Worm (Caenorhabditis elegans) whole organism, mixed stage, embryonic: ENCODE data around the gene T03G11.10.

ENCODE experiments used
- M03D4.4 ChIP-seq: sonication (generic microtip); optimal IDR thresholded peaks from 2 replicates; lab custom pipeline; 2017; ENCODE audit warnings: mild to moderate bottlenecking, missing genetic modification characterization, missing compliant biosample characterization
- bed-3 ChIP-seq: fragments of 200-800 bp; sonication (Bioruptor generic); optimal IDR thresholded peaks from 3 replicates; lab custom pipeline; 2018; ENCODE audit warnings: mild to moderate bottlenecking, missing genetic modification characterization, moderate library complexity, missing compliant biosample characterization
- blmp-1 ChIP-seq: fragments of 150-350 bp; optimal IDR thresholded peaks from 2 replicates; lab custom pipeline; 2014; ENCODE audit warnings: missing biosample characterization, missing genetic modification characterization
- ceh-39 ChIP-seq: fragments of 150-350 bp; optimal IDR thresholded peaks from 2 replicates; lab custom pipeline; 2014; ENCODE audit warnings: missing biosample characterization, missing genetic modification characterization
- ceh-43 ChIP-seq: fragments of 200-800 bp; sonication (Bioruptor generic); optimal IDR thresholded peaks from 2 replicates; lab custom pipeline; 2018; ENCODE audit warnings: mild to moderate bottlenecking, missing genetic modification characterization, moderate library complexity, missing compliant biosample characterization
- ceh-83 ChIP-seq: fragments of 200-800 bp; sonication (Bioruptor generic); optimal IDR thresholded peaks from 2 replicates; lab custom pipeline; 2018; ENCODE audit warnings: mild to moderate bottlenecking, missing genetic modification characterization, missing compliant biosample characterization
- ces-1 ChIP-seq: fragments of 150-350 bp; optimal IDR thresholded peaks from 2 replicates; lab custom pipeline; 2014; ENCODE audit warnings: missing biosample characterization, missing genetic modification reagents, missing genetic modification characterization
- drap-1 ChIP-seq: fragments of 200-800 bp; sonication (Bioruptor generic); optimal IDR thresholded peaks from 3 replicates; lab custom pipeline; 2018; ENCODE audit warnings: mild to moderate bottlenecking, missing genetic modification characterization, missing compliant biosample characterization
- elt-3 ChIP-seq: fragments of 150-350 bp; optimal IDR thresholded peaks from 2 replicates; lab custom pipeline; 2014; ENCODE audit warnings: missing biosample characterization, missing genetic modification characterization
- flh-1 ChIP-seq: fragments of 200-800 bp; sonication (Bioruptor generic); optimal IDR thresholded peaks from 2 replicates; lab custom pipeline; 2018; ENCODE audit warnings: mild to moderate bottlenecking, missing genetic modification characterization, moderate library complexity, missing compliant biosample characterization
- ham-2 ChIP-seq: fragments of 200-800 bp; sonication (Bioruptor generic); optimal IDR thresholded peaks from 2 replicates; lab custom pipeline; 2018; ENCODE audit warnings: mild to moderate bottlenecking, missing genetic modification characterization, missing compliant biosample characterization
- hlh-1 ChIP-seq: fragments of 150-350 bp; optimal IDR thresholded peaks from 2 replicates; lab custom pipeline; 2014; ENCODE audit warnings: missing biosample characterization, missing genetic modification reagents, missing genetic modification characterization
- lin-13 ChIP-seq: fragments of 150-350 bp; optimal IDR thresholded peaks from 2 replicates; lab custom pipeline; 2014; ENCODE audit warnings: missing biosample characterization, missing genetic modification characterization
- lin-32 ChIP-seq: fragments of 200-800 bp; sonication (Bioruptor generic); optimal IDR thresholded peaks from 2 replicates; lab custom pipeline; 2018; ENCODE audit warnings: mild to moderate bottlenecking, missing genetic modification characterization, missing compliant biosample characterization
- lsy-2 ChIP-seq: fragments of 150-350 bp; optimal IDR thresholded peaks from 2 replicates; lab custom pipeline; 2014; ENCODE audit warnings: missing biosample characterization, missing genetic modification characterization
- mab-5 ChIP-seq: fragments of 150-350 bp; optimal IDR thresholded peaks from 2 replicates; lab custom pipeline; 2014; ENCODE audit warnings: missing biosample characterization, missing genetic modification characterization
- mep-1 ChIP-seq: fragments of 150-350 bp; optimal IDR thresholded peaks from 2 replicates; lab custom pipeline; 2017; ENCODE audit warnings: missing biosample characterization, missing genetic modification reagents, missing genetic modification characterization, inconsistent platforms
- mls-2 ChIP-seq: sonication (generic microtip); optimal IDR thresholded peaks from 2 replicates; lab custom pipeline; 2016; ENCODE audit warnings: mild to moderate bottlenecking, missing genetic modification characterization, moderate library complexity, missing compliant biosample characterization
- nhr-2 ChIP-seq: fragments of 150-350 bp; optimal IDR thresholded peaks from 2 replicates; lab custom pipeline; 2014; ENCODE audit warnings: missing biosample characterization, missing genetic modification characterization
- nhr-237 ChIP-seq: fragments of 150-350 bp; optimal IDR thresholded peaks from 2 replicates; lab custom pipeline; 2014; ENCODE audit warnings: missing biosample characterization, missing genetic modification characterization
- nhr-28 ChIP-seq: fragments of 150-350 bp; optimal IDR thresholded peaks from 2 replicates; lab custom pipeline; 2014; ENCODE audit warnings: missing biosample characterization, missing genetic modification characterization
- nhr-76 ChIP-seq: sonication (generic microtip); optimal IDR thresholded peaks from 2 replicates; lab custom pipeline; 2017; ENCODE audit warnings: missing biosample characterization, missing genetic modification characterization
- pha-4 ChIP-seq: fragments of 150-350 bp; optimal IDR thresholded peaks from 2 replicates; lab custom pipeline; 2018; ENCODE audit warnings: missing biosample characterization, missing genetic modification reagents, missing genetic modification characterization
- sem-2 ChIP-seq: fragments of 200-800 bp; sonication (Bioruptor generic); optimal IDR thresholded peaks from 2 replicates; lab custom pipeline; 2018; ENCODE audit warnings: mild to moderate bottlenecking, missing genetic modification characterization, missing compliant biosample characterization
- snpc-4 ChIP-seq: fragments of 150-350 bp; optimal IDR thresholded peaks from 2 replicates; lab custom pipeline; 2014; ENCODE audit warnings: missing biosample characterization, missing genetic modification characterization
- sptf-1 ChIP-seq: sonication (generic microtip); optimal IDR thresholded peaks from 2 replicates; lab custom pipeline; 2017; ENCODE audit warnings: mild to moderate bottlenecking, missing genetic modification characterization, moderate library complexity, missing compliant biosample characterization
- unc-120 ChIP-seq: sonication (generic microtip); optimal IDR thresholded peaks from 2 replicates; lab custom pipeline; 2017; ENCODE audit warnings: missing genetic modification characterization, missing compliant biosample characterization; ENCODE audit not compliant: poor library complexity, severe bottlenecking
- unc-39 ChIP-seq: fragments of 150-350 bp; optimal IDR thresholded peaks from 2 replicates; lab custom pipeline; 2014; ENCODE audit warnings: missing biosample characterization, missing genetic modification characterization
- unc-62 ChIP-seq: fragments of 150-350 bp; optimal IDR thresholded peaks from 2 replicates; lab custom pipeline; 2014; ENCODE audit warnings: missing biosample characterization, missing genetic modification reagents, missing genetic modification characterization
- zip-8 ChIP-seq: fragments of 150-350 bp; optimal IDR thresholded peaks from 2 replicates; lab custom pipeline; 2014; ENCODE audit warnings: missing biosample characterization, missing genetic modification characterization
- ztf-11 ChIP-seq: fragments of 150-350 bp; optimal IDR thresholded peaks from 2 replicates; lab custom pipeline; 2014; ENCODE audit warnings: missing biosample characterization, missing genetic modification characterization

The T03G11.10 gene

ce11 chrX:5137716-5138470 is 33.1 kb downstream of the T03G11.10 start:
- TF ChIP-seq sptf-1 (tag; lab: Kevin White, UChicago) = no peak
- TF ChIP-seq nhr-2 (tag; lab: Kevin White, UChicago) = no peak

ce11 chrX:5135548-5135947 is 35.4 kb downstream of the T03G11.10 start:
- TF ChIP-seq mab-5 (tag; lab: Kevin White, UChicago) = no peak
- no peak for TF ChIP-seq sptf-1 (tag; lab: Kevin White, UChicago)
- TF ChIP-seq unc-62 = no peak
- no peak for TF ChIP-seq nhr-76 (tag; lab: Kevin White, UChicago)
- no peak for TF ChIP-seq hlh-1 (tag; lab: Kevin White, UChicago)
- no peak for TF ChIP-seq pha-4 (tag; lab: Kevin White, UChicago)

DNA sequence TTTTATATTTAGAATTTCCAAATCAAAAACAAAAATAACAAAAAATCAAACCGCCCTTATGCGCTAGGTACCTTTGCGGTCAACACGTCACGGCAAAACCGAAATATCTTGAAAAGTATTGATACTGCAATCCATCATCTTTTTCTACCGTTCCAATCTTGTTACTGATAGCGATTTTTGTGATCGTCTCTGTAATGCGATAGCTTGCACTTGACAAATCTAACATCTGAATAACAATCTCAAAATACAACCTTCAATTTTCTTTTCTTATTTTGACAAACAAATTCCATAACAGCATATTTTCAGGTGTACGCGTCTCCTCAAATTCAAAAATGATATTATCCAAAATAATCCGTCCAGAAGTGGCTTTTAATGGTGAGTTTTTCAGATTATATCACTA is 37.0 kb downstream of the T03G11.10 start, which contains the start of gene tbc-7:
tbc-7 (plus strand) TSS at position 301 of the 400 bp plus-strand sequence.
- TF ChIP-seq nhr-2 (tag; lab: Kevin White, UChicago) (no peak), ztf-11 (tag; lab: Kevin White, UChicago) (no peak), mab-5 (tag; lab: Kevin White, UChicago) (no peak), snpc-4 (no peak), sem-2 (GFP tag; lab: Kevin White, UChicago) (no peak), nhr-76 (tag; lab: Kevin White, UChicago) (no peak), ceh-83 (GFP tag; lab: Kevin White, UChicago) (no peak), nhr-28 (tag; lab: Kevin White, UChicago) (no peak), unc-62 (no peak), ces-1 (GFP tag; lab: Kevin White, UChicago) (no peak), drap-1 (GFP tag; lab: Kevin White, UChicago) (no peak), mep-1 (tag; lab: Kevin White, UChicago) (no peak), unc-120 (no peak), sptf-1 (tag; lab: Kevin White, UChicago) (no peak), flh-1 (no peak), nhr-237 (tag; lab: Kevin White, UChicago) (no peak), ceh-43 (GFP tag; lab: Kevin White, UChicago) (no peak), M03D4.4 (tag; lab: Kevin White, UChicago) (no peak), ham-2 (GFP tag; lab: Kevin White, UChicago) (no peak), lin-32 (GFP tag; lab: Kevin White, UChicago) (no peak)

DNA sequence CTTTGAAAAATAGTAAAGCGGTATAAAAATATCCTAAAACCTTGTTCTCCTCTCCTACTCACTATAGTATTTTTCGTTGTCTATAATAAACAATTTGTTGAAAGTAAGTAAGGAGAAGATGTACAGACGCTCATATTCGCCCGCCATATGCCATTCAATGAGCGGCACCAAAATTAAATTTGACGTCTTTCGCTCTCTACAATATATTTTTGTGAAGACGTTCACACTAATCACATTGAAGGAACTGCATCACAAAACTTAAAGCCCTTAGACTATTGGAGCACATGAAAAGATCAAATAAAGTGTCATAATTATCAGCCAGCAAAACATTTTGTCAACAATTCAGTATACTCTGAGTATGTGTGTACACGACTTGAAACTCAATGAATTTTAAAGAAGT is 39.2 kb downstream of the T03G11.10 start:
- peak; percentile 91 for TF ChIP-seq ces-1 (GFP tag; lab: Kevin White, UChicago)
- no peak for TF ChIP-seq drap-1 (GFP tag; lab: Kevin White, UChicago)

DNA sequence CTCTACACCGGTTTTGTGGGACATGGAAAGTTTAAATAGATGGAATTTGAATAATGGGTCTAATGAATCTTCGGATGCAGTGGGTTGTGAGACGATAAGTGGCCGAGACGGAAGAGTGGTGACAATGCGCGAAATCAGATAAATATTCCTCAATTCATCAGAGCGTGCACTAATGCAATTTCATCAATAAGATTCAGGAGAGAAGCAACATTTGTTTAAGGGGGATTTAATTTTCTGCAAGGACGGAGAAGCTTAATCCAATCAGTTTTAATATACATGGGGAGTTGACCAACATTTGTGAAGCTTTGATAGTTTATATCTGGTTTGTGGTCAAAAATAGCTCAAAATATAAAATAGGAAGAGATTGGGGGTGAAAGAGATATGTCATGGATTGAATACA is 41.5 kb downstream of the T03G11.10 start:
- no peak for TF ChIP-seq mab-5 (tag; lab: Kevin White, UChicago)
- TF ChIP-seq unc-120 = no peak
- TF ChIP-seq ces-1 (GFP tag; lab: Kevin White, UChicago) = peak; percentile 100
- TF ChIP-seq ztf-11 (tag; lab: Kevin White, UChicago) = no peak
- peak; percentile 33 for TF ChIP-seq unc-62

ce11 chrX:5124288-5124687 is 46.7 kb downstream of the T03G11.10 start:
- TF ChIP-seq ces-1 (GFP tag; lab: Kevin White, UChicago) (peak; percentile 81), mab-5 (tag; lab: Kevin White, UChicago) (no peak), ceh-83 (GFP tag; lab: Kevin White, UChicago) (no peak), mls-2 (tag; lab: Kevin White, UChicago) (peak; percentile 18)
- TF ChIP-seq, all 35 proteins: peak for 2

- TF ChIP-seq nhr-76 (tag; lab: Kevin White, UChicago) (no peak), zip-8 (no peak), nhr-28 (tag; lab: Kevin White, UChicago) (no peak), lsy-2 (no peak), blmp-1 (tag; lab: Kevin White, UChicago) (no peak), mls-2 (tag; lab: Kevin White, UChicago) (no peak), ces-1 (GFP tag; lab: Kevin White, UChicago) (no peak), ceh-39 (tag; lab: Kevin White, UChicago) (no peak), M03D4.4 (tag; lab: Kevin White, UChicago) (peak; percentile 32), sem-2 (GFP tag; lab: Kevin White, UChicago) (no peak), unc-62 (no peak), unc-39 (tag; lab: Kevin White, UChicago) (no peak), mep-1 (tag; lab: Kevin White, UChicago) (no peak), ceh-83 (GFP tag; lab: Kevin White, UChicago) (no peak), elt-3 (tag; lab: Kevin White, UChicago) (no peak), sptf-1 (tag; lab: Kevin White, UChicago) (no peak), unc-120 (no peak), ham-2 (GFP tag; lab: Kevin White, UChicago) (peak; percentile 1), mab-5 (tag; lab: Kevin White, UChicago) (no peak), nhr-2 (tag; lab: Kevin White, UChicago) (peak; percentile 80), bed-3 (GFP tag; lab: Kevin White, UChicago) (no peak), drap-1 (GFP tag; lab: Kevin White, UChicago) (peak; percentile 5), flh-1 (no peak), ztf-11 (tag; lab: Kevin White, UChicago) (no peak), ceh-43 (GFP tag; lab: Kevin White, UChicago) (no peak), nhr-237 (tag; lab: Kevin White, UChicago) (no peak), lin-13 (tag; lab: Kevin White, UChicago) (no peak)
Observed at ce11 chrX:5122791-5123414, 48.1 kb downstream of the T03G11.10 start.
